Fruit fly (Drosophila melanogaster) whole organism: ENCODE data around the gene SCOT.

ENCODE experiments used
- CG8478 ChIP-seq: fragments of >200 bp; optimal IDR thresholded peaks from 2 replicates; lab custom pipeline; 2018; ENCODE audit warnings: inconsistent platforms
- Dll ChIP-seq: fragments of >200 bp; optimal IDR thresholded peaks from 2 replicates; lab custom pipeline; 2017
- EcR ChIP-seq, 2 experiments: fragments of >200 bp; optimal IDR thresholded peaks; 2 replicates each; lab custom pipeline; 2017; ENCODE audit warnings: missing biosample characterization in 2 of 2, missing genetic modification characterization in 2 of 2, missing genetic modification reagents in 2 of 2
- pan ChIP-seq: fragments of >200 bp; optimal IDR thresholded peaks from 2 replicates; lab custom pipeline; 2017
- psq ChIP-seq: fragments of >200 bp; optimal IDR thresholded peaks from 2 replicates; lab custom pipeline; 2017
- usp ChIP-seq: fragments of >200 bp; optimal IDR thresholded peaks from 2 replicates; lab custom pipeline; 2017; ENCODE audit warnings: missing biosample characterization, missing genetic modification characterization, mixed read lengths

The SCOT gene

DNA sequence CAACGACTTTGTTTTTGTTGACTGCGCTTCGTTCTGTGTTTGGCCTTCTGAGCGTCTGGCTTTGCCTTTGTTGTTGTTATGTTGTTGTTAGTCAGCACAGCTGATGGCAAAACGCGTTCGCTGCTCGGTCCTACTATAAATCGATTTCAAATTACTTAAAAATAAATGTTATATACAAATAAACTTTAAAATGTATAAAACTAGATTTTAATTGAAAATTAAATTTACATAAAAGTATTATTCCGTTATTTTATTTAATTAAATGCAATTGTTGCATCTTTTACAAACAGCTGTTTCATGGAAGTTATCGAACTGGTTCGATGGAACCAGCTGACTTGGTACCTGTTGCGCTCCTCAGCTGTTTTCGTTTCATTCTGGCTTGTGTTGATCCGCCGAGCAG is 1.2 kb downstream of the SCOT start, which contains the start of gene mv:
TSS of gene mv (minus strand) at position 80 of the 400 bp plus-strand sequence.
- TF ChIP-seq pan (lab: Kevin White, UChicago) (no peak), EcR (GFP tag; optimal IDR thresholded peaks at IDR 0.05; lab: Kevin White, UChicago) (no peak), usp (GFP tag; lab: Kevin White, UChicago) (no peak), Dll (lab: Kevin White, UChicago) (no peak)

DNA sequence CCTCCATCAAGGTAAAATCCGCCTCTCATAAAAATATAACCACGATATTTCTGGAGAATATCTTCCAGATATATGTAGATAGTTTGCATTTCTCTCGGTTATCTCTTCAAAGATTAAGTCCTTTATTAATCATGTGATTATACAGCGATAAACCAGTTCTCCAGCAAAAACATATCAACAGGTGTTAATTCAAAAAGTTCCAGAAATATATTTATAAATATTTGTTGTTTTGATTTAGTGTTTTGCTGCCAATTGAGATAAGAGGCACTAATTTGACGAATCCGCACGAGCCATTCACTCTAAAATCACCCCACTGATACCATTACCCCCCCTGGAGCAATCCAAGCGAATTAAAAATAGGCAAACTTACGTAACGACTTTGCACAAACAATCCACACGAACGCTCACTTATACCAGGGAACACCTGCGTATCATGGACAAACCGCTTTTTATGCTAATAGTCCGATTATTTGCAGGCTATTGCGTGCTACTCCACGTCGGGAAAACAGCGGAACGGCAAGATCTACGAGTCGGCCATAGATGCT is 1.7 kb downstream of the SCOT start:
- TF ChIP-seq Dll (lab: Kevin White, UChicago) = no peak
- no peak for TF ChIP-seq EcR (GFP tag; optimal IDR thresholded peaks at IDR 0.05; lab: Kevin White, UChicago)
- TF ChIP-seq usp (GFP tag; lab: Kevin White, UChicago) = no peak
- TF ChIP-seq pan (lab: Kevin White, UChicago) = no peak
- TF ChIP-seq psq (lab: Kevin White, UChicago) = no peak
- no peak for TF ChIP-seq CG8478

dm6 chr3L:1967452-1968310 is 4.7 kb downstream of the SCOT start:
- no peak for TF ChIP-seq pan (lab: Kevin White, UChicago)
- no peak for TF ChIP-seq usp (GFP tag; lab: Kevin White, UChicago)
- TF ChIP-seq CG8478 = no peak
- TF ChIP-seq Dll (lab: Kevin White, UChicago) = no peak
- no peak for TF ChIP-seq EcR (GFP tag; optimal IDR thresholded peaks at IDR 0.05; lab: Kevin White, UChicago)
- TF ChIP-seq psq (lab: Kevin White, UChicago) = no peak

DNA sequence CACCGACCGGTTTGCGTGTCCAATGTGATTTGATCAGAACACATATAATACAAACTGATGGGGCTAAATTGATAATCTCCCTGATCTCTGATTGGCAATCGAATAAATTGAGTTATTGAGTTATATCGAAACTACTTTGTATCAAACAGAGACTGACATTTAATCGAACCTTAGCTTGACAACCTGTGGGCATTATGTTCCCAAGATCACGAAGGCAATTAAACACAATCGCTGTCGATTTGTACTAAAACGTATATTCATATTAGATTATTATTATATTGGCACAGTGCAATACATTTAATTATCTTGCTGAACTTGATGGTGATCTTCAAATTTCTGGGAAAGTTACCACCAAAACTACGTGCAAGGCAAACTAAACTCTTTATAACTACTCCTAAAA is 5.5 kb downstream of the SCOT start:
- TF ChIP-seq Dll (lab: Kevin White, UChicago) (no peak), EcR (GFP tag; optimal IDR thresholded peaks at IDR 0.05; lab: Kevin White, UChicago) (no peak), pan (lab: Kevin White, UChicago) (no peak), psq (lab: Kevin White, UChicago) (no peak), usp (GFP tag; lab: Kevin White, UChicago) (no peak), CG8478 (no peak)

DNA sequence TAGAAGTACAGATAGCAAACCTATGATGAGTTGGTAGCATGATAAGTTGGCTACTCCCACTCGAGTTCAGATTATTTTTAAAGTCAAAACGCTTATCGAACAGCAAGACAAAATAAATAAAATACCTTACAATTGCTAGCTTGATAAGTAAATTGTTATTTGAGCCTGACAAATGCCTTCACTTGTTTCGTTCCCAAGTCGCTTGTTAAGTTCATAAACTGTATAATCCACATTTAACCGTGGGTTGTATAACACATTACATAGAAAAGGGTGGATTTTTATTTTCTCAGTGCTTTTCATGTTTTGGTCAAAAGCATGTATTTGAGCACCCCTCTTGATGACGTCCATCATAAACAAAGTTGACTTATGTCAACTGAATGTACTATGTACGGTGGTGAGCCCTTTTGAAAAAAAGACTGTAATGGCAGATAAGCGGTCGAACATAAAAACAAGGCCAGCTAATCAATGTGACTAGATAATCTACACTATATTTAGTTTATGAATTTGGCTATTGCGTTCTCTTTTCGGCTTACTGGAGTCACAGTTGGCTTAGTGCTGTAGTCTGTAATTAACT is 5.9 kb downstream of the SCOT start:
- TF ChIP-seq psq (lab: Kevin White, UChicago) (no peak), CG8478 (no peak)

DNA sequence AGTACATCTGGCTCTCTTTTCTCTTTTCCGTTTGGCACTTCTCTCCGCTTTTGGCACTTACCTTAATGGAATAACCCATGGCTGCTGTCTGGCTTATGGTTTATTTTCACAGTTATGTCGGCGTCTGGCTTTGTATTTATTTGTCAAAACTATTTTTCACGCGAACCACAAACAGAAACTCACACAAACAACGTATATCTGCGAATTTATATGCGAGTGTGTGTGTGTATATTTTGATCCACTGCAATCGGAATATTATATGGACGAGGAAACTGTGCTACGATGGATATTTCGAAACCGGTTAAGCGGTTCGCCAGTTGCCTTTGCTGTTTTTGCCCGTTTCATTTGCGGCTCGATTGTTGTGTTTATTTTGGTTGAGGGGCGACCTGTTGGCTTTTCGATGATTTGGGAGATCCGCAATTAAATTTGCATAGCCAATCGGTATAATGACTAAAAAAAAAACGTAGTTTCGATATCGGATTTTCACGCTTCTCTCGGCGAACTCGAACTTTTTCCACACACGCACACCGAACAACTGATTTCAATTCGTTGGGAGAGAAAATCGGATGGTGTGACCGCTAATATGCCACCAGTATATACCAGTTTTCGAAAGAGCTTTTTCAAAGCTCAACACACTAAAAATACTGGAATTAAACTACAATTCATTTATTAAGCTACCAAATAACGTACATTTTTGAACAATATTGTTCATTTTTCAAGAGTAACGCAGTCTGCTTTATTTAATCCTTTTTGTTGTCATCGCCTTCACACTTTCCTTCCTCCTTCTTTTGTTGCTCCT is 6.8 kb downstream of the SCOT start, which contains the start of gene CG1927:
TSS of gene CG1927 (minus strand) at position 541 of the 799 bp plus-strand sequence.
- no peak for TF ChIP-seq CG8478
- TF ChIP-seq usp (GFP tag; lab: Kevin White, UChicago) = no peak
- TF ChIP-seq EcR (GFP tag; optimal IDR thresholded peaks at IDR 0.05; lab: Kevin White, UChicago) = no peak

dm6 chr3L:1971103-1971742 is 8.3 kb downstream of the SCOT start, which contains the start of the genes CG11815 and acs:
Gene CG11815 (minus strand): TSS chr3L:1971200.
Gene acs (plus strand): TSS chr3L:1971638.
- TF ChIP-seq CG8478 (no peak), Dll (lab: Kevin White, UChicago) (no peak), EcR (GFP tag; optimal IDR thresholded peaks at IDR 0.05; lab: Kevin White, UChicago) (no peak)

dm6 chr3L:1976760-1977159 is 13.8 kb downstream of the SCOT start:
- no peak for TF ChIP-seq CG8478
- TF ChIP-seq EcR (GFP tag; optimal IDR thresholded peaks at IDR 0.05; lab: Kevin White, UChicago) = no peak
- no peak for TF ChIP-seq usp (GFP tag; lab: Kevin White, UChicago)

dm6 chr3L:1985406-1985805 is 22.5 kb downstream of the SCOT start:
- TF ChIP-seq Dll (lab: Kevin White, UChicago) (no peak), CG8478 (no peak), usp (GFP tag; lab: Kevin White, UChicago) (no peak), psq (lab: Kevin White, UChicago) (no peak), pan (lab: Kevin White, UChicago) (no peak), EcR (GFP tag; optimal IDR thresholded peaks at IDR 0.05; lab: Kevin White, UChicago) (no peak)

DNA sequence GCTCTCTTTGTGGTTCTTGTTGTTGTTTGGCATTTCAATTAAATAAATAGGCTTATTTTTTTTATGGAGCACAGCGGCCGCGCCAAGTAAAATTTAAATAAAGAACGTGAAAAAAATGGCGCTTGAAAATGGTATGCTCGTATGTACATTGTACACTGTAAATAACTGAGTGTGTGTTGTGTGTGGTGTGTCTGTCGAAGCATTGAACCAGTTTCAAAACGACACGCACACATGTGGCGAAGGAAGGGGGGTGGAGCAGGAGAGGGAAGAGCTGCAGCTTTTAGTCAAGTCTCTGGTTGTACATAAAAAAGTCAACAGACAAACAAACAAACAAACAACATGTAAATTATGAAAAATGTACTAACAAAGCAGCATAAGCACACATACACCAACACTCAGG is 41.8 kb downstream of the SCOT start:
- TF ChIP-seq Dll (lab: Kevin White, UChicago) = no peak
- TF ChIP-seq pan (lab: Kevin White, UChicago) = no peak
- no peak for TF ChIP-seq psq (lab: Kevin White, UChicago)
- TF ChIP-seq usp (GFP tag; lab: Kevin White, UChicago) = no peak
- TF ChIP-seq EcR (GFP tag; optimal IDR thresholded peaks at IDR 0.05; lab: Kevin White, UChicago) = no peak
- no peak for TF ChIP-seq CG8478

dm6 chr3L:2005551-2005950 is 42.6 kb downstream of the SCOT start, which contains the start of gene CG42841:
Gene CG42841 (minus strand): TSS chr3L:2005651.
- TF ChIP-seq pan (lab: Kevin White, UChicago) (no peak), CG8478 (no peak), psq (lab: Kevin White, UChicago) (no peak), EcR (GFP tag; optimal IDR thresholded peaks at IDR 0.05; lab: Kevin White, UChicago) (no peak), usp (GFP tag; lab: Kevin White, UChicago) (no peak), Dll (lab: Kevin White, UChicago) (no peak)
